Worm (Caenorhabditis elegans) whole organism, mixed stage, embryonic: ENCODE data around the gene F45D3.4.

Source experiments
- blmp-1 ChIP-seq: fragments of 150-350 bp; optimal IDR thresholded peaks from 2 replicates; lab custom pipeline; 2014; ENCODE audit warnings: missing biosample characterization, missing genetic modification characterization
- ceh-43 ChIP-seq: fragments of 200-800 bp; sonication (Bioruptor generic); optimal IDR thresholded peaks from 2 replicates; lab custom pipeline; 2018; ENCODE audit warnings: mild to moderate bottlenecking, missing genetic modification characterization, moderate library complexity, missing compliant biosample characterization
- lsy-2 ChIP-seq: fragments of 150-350 bp; optimal IDR thresholded peaks from 2 replicates; lab custom pipeline; 2014; ENCODE audit warnings: missing biosample characterization, missing genetic modification characterization
- mls-2 ChIP-seq: sonication (generic microtip); optimal IDR thresholded peaks from 2 replicates; lab custom pipeline; 2016; ENCODE audit warnings: mild to moderate bottlenecking, missing genetic modification characterization, moderate library complexity, missing compliant biosample characterization
- nhr-12 ChIP-seq: fragments of 150-350 bp; optimal IDR thresholded peaks from 2 replicates; lab custom pipeline; 2014; ENCODE audit warnings: missing biosample characterization, missing genetic modification characterization
- nhr-237 ChIP-seq: fragments of 150-350 bp; optimal IDR thresholded peaks from 2 replicates; lab custom pipeline; 2014; ENCODE audit warnings: missing biosample characterization, missing genetic modification characterization
- nhr-28 ChIP-seq: fragments of 150-350 bp; optimal IDR thresholded peaks from 2 replicates; lab custom pipeline; 2014; ENCODE audit warnings: missing biosample characterization, missing genetic modification characterization
- nhr-76 ChIP-seq: sonication (generic microtip); optimal IDR thresholded peaks from 2 replicates; lab custom pipeline; 2017; ENCODE audit warnings: missing biosample characterization, missing genetic modification characterization
- pha-4 ChIP-seq: fragments of 150-350 bp; optimal IDR thresholded peaks from 2 replicates; lab custom pipeline; 2018; ENCODE audit warnings: missing biosample characterization, missing genetic modification reagents, missing genetic modification characterization
- sem-2 ChIP-seq: fragments of 200-800 bp; sonication (Bioruptor generic); optimal IDR thresholded peaks from 2 replicates; lab custom pipeline; 2018; ENCODE audit warnings: mild to moderate bottlenecking, missing genetic modification characterization, missing compliant biosample characterization
- tbx-8 ChIP-seq: fragments of 200-800 bp; sonication (Bioruptor generic); optimal IDR thresholded peaks from 2 replicates; lab custom pipeline; 2018; ENCODE audit warnings: mild to moderate bottlenecking, missing genetic modification characterization, moderate library complexity, missing compliant biosample characterization
- unc-39 ChIP-seq: fragments of 150-350 bp; optimal IDR thresholded peaks from 2 replicates; lab custom pipeline; 2014; ENCODE audit warnings: missing biosample characterization, missing genetic modification characterization
- unc-62 ChIP-seq: fragments of 150-350 bp; optimal IDR thresholded peaks from 2 replicates; lab custom pipeline; 2014; ENCODE audit warnings: missing biosample characterization, missing genetic modification reagents, missing genetic modification characterization
- ztf-11 ChIP-seq: fragments of 150-350 bp; optimal IDR thresholded peaks from 2 replicates; lab custom pipeline; 2014; ENCODE audit warnings: missing biosample characterization, missing genetic modification characterization

DNA sequence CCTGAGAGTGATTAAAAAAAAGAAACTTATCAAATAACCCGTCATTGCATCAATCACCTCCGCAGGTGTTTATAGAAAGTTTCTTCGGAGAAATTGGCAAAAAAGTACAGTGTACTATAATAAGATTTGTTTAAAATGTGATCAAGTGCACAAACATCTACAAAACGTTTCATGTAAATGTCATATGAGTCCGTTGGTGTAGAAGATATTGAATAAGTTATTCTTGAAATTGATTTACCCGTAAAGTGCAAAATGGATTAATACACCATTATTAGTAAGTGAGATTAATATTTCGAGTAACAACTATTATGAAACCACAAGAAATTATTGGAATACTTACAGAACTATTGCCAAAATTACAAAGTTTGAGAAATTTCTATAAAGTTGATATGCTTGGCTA, 21.9 kb downstream of the F45D3.4 start:
- TF ChIP-seq unc-39 (tag; lab: Kevin White, UChicago) (no peak), nhr-237 (tag; lab: Kevin White, UChicago) (no peak), pha-4 (tag; lab: Kevin White, UChicago) (no peak), nhr-76 (tag; lab: Kevin White, UChicago) (no peak), unc-62 (GFP tag; lab: Kevin White, UChicago) (no peak), nhr-28 (tag; lab: Kevin White, UChicago) (no peak), nhr-12 (tag; lab: Kevin White, UChicago) (no peak), lsy-2 (tag; lab: Kevin White, UChicago) (no peak), blmp-1 (no peak), ztf-11 (tag; lab: Kevin White, UChicago) (no peak), sem-2 (GFP tag; lab: Kevin White, UChicago) (no peak), tbx-8 (GFP tag; lab: Kevin White, UChicago) (no peak), ceh-43 (GFP tag; lab: Kevin White, UChicago) (no peak), mls-2 (tag; lab: Kevin White, UChicago) (no peak)
